Worm (Caenorhabditis elegans) whole organism, L3 larva: Measurements from ENCODE around the gene tatn-1.
A peak's percentile ranks its signal among the peaks of the same experiment; 100 is the strongest.

Experiments used
- ZK546.5 ChIP-seq: sonication (generic microtip); optimal IDR thresholded peaks from 2 replicates; lab custom pipeline; 2017; ENCODE audit warnings: missing biosample characterization, missing genetic modification characterization
- aly-2 ChIP-seq: fragments of 150-350 bp; optimal IDR thresholded peaks from 2 replicates; lab custom pipeline; 2014; ENCODE audit warnings: missing biosample characterization, missing genetic modification characterization
- ama-1 ChIP-seq: fragments of 150-350 bp; optimal IDR thresholded peaks from 2 replicates; lab custom pipeline; 2018
- ceh-28 ChIP-seq: fragments of 150-350 bp; optimal IDR thresholded peaks from 2 replicates; lab custom pipeline; 2014; ENCODE audit warnings: missing biosample characterization, missing genetic modification reagents, missing genetic modification characterization
- ceh-82 ChIP-seq: fragments of 150-350 bp; optimal IDR thresholded peaks from 2 replicates; lab custom pipeline; 2014; ENCODE audit warnings: missing biosample characterization, missing genetic modification characterization
- ceh-9 ChIP-seq: sonication (generic microtip); optimal IDR thresholded peaks from 2 replicates; lab custom pipeline; 2018; ENCODE audit warnings: missing biosample characterization, missing genetic modification characterization
- daf-12 ChIP-seq: fragments of 150-350 bp; optimal IDR thresholded peaks from 2 replicates; lab custom pipeline; 2014; ENCODE audit warnings: missing biosample characterization, missing genetic modification reagents, missing genetic modification characterization
- egl-27 ChIP-seq: sonication (generic microtip); optimal IDR thresholded peaks from 4 replicates; lab custom pipeline; 2017; ENCODE audit warnings: missing biosample characterization, missing genetic modification reagents, missing genetic modification characterization
- egl-5 ChIP-seq: fragments of 150-350 bp; optimal IDR thresholded peaks from 2 replicates; lab custom pipeline; 2017; ENCODE audit warnings: missing biosample characterization, missing genetic modification reagents, missing genetic modification characterization, inconsistent platforms
- elt-1 ChIP-seq: fragments of 150-350 bp; optimal IDR thresholded peaks from 2 replicates; lab custom pipeline; 2014; ENCODE audit warnings: missing biosample characterization, missing genetic modification characterization
- elt-2 ChIP-seq: sonication (generic microtip); optimal IDR thresholded peaks from 2 replicates; lab custom pipeline; 2016; ENCODE audit warnings: missing genetic modification reagents, mild to moderate bottlenecking, missing genetic modification characterization, missing compliant biosample characterization
- elt-3 ChIP-seq, 3 experiments: fragments of 150-350 bp in 1 of 3; sonication (generic microtip) in 2 of 3; optimal IDR thresholded peaks; 2 replicates in 2 of 3; 4 replicates in 1 of 3; lab custom pipeline; 2014 to 2017; ENCODE audit warnings: missing biosample characterization in 3 of 3, missing genetic modification characterization in 3 of 3
- eor-1 ChIP-seq, 2 experiments: fragments of 150-350 bp; optimal IDR thresholded peaks; 2 replicates each; lab custom pipeline; 2014 to 2018; ENCODE audit warnings: missing biosample characterization in 2 of 2, missing genetic modification characterization in 2 of 2
- fkh-10 ChIP-seq: sonication (generic microtip); optimal IDR thresholded peaks from 2 replicates; lab custom pipeline; 2017; ENCODE audit warnings: missing biosample characterization, missing genetic modification reagents, missing genetic modification characterization
- fkh-2 ChIP-seq: fragments of 150-350 bp; optimal IDR thresholded peaks from 2 replicates; lab custom pipeline; 2014; ENCODE audit warnings: missing biosample characterization, missing genetic modification reagents, missing genetic modification characterization
- fos-1 ChIP-seq: fragments of 150-350 bp; optimal IDR thresholded peaks from 2 replicates; lab custom pipeline; 2014; ENCODE audit warnings: missing biosample characterization, missing genetic modification characterization
- hmg-11 ChIP-seq: sonication (generic microtip); optimal IDR thresholded peaks from 2 replicates; lab custom pipeline; 2016; ENCODE audit warnings: missing genetic modification characterization, missing compliant biosample characterization
- jun-1 ChIP-seq: fragments of 150-350 bp; optimal IDR thresholded peaks from 2 replicates; lab custom pipeline; 2014; ENCODE audit warnings: missing biosample characterization, missing genetic modification reagents, missing genetic modification characterization
- lin-15B ChIP-seq: fragments of 150-350 bp; optimal IDR thresholded peaks from 2 replicates; lab custom pipeline; 2014; ENCODE audit warnings: missing biosample characterization, missing genetic modification characterization
- lsy-12 ChIP-seq: sonication (generic microtip); optimal IDR thresholded peaks from 2 replicates; lab custom pipeline; 2016; ENCODE audit warnings: mild to moderate bottlenecking, missing genetic modification characterization, missing compliant biosample characterization
- mml-1 ChIP-seq: fragments of 150-350 bp; sonication (generic microtip); optimal IDR thresholded peaks from 3 replicates; lab custom pipeline; 2014; ENCODE audit warnings: missing biosample characterization, missing genetic modification characterization
- nfya-1 ChIP-seq: sonication (generic microtip); optimal IDR thresholded peaks from 2 replicates; lab custom pipeline; 2017; ENCODE audit warnings: missing genetic modification characterization, mild to moderate bottlenecking, missing compliant biosample characterization, antibody characterized with exemption, moderate library complexity; ENCODE audit not compliant: insufficient read depth
- nhr-11 ChIP-seq: fragments of 150-350 bp; optimal IDR thresholded peaks from 2 replicates; lab custom pipeline; 2014; ENCODE audit warnings: missing biosample characterization, missing genetic modification characterization
- nhr-12 ChIP-seq: fragments of 150-350 bp; optimal IDR thresholded peaks from 2 replicates; lab custom pipeline; 2014; ENCODE audit warnings: missing biosample characterization, missing genetic modification characterization
- nhr-237 ChIP-seq: fragments of 150-350 bp; optimal IDR thresholded peaks from 2 replicates; lab custom pipeline; 2014; ENCODE audit warnings: missing biosample characterization, missing genetic modification characterization
- nhr-25 ChIP-seq: sonication (generic microtip); optimal IDR thresholded peaks from 2 replicates; lab custom pipeline; 2017; ENCODE audit warnings: missing biosample characterization, missing genetic modification characterization
- nhr-28 ChIP-seq: fragments of 150-350 bp; optimal IDR thresholded peaks from 2 replicates; lab custom pipeline; 2014; ENCODE audit warnings: missing biosample characterization, missing genetic modification characterization
- nhr-43 ChIP-seq: sonication (generic microtip); optimal IDR thresholded peaks from 2 replicates; lab custom pipeline; 2016; ENCODE audit warnings: mild to moderate bottlenecking, missing genetic modification characterization, missing compliant biosample characterization; ENCODE audit not compliant: poor library complexity, severe bottlenecking
- pha-4 ChIP-seq: fragments of 150-350 bp; optimal IDR thresholded peaks from 2 replicates; lab custom pipeline; 2014; ENCODE audit warnings: missing biosample characterization, missing genetic modification reagents, missing genetic modification characterization
- pqm-1 ChIP-seq: fragments of 150-350 bp; optimal IDR thresholded peaks from 2 replicates; lab custom pipeline; 2017; ENCODE audit warnings: missing biosample characterization, missing genetic modification characterization, inconsistent platforms
- sea-2 ChIP-seq: fragments of 150-350 bp; sonication (generic microtip); optimal IDR thresholded peaks from 4 replicates; lab custom pipeline; 2014; ENCODE audit warnings: missing biosample characterization, missing genetic modification reagents, missing genetic modification characterization
- skn-1 ChIP-seq: fragments of 150-350 bp; optimal IDR thresholded peaks from 2 replicates; lab custom pipeline; 2014; ENCODE audit warnings: missing biosample characterization, missing genetic modification characterization
- unc-39 ChIP-seq: sonication (generic microtip); optimal IDR thresholded peaks from 4 replicates; lab custom pipeline; 2017; ENCODE audit warnings: missing biosample characterization, missing genetic modification characterization
- zag-1 ChIP-seq: fragments of 150-350 bp; optimal IDR thresholded peaks from 2 replicates; lab custom pipeline; 2014; ENCODE audit warnings: missing biosample characterization, missing genetic modification characterization
- ztf-11 ChIP-seq: fragments of 150-350 bp; optimal IDR thresholded peaks from 2 replicates; lab custom pipeline; 2014; ENCODE audit warnings: missing biosample characterization, missing genetic modification characterization

The tatn-1 gene

DNA sequence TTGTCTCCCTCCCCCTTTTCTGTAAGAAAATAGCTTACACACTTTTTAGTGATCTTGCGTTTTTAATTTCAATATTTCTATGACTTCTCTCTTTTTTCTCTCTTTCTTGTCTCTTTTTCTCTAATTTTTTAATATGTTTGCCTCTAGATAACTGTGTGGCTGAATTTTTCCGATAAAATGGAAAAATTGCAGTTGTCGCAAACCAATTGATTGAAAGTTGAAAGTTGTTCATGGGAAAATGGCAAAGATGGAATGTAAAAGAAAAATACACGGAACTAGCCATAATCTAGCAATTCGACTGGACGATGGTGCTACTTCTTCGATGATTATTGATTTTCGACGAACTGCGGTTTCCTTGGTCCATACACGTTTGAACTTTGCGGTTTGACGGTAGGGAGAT lies 35.0 kb upstream of the tatn-1 start:
- TF ChIP-seq pqm-1 (tag; lab: Kevin White, UChicago) (peak; percentile 33), elt-2 (tag; lab: Kevin White, UChicago) (peak; percentile 40), sea-2 (no peak)
- TF ChIP-seq, all 47 proteins: peak for 2

DNA sequence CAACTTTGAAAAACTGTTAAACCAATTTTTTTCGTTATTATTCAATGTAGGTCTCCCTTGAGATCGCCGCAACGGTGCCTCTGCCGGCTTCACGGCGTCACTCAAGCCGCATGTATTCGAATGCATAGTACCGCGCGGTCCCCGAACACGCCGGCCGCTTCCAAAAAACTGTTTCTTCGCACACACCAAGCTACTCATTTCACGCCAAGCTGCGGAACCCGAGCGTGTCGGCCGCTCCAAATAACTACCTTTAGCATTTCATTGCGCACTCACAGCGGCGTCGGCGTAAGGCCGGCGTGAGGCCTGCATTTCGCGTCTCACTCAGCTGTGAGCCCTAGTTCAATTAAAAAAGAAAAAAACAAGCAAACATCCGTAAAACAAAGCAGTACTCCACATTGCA lies 34.2 kb upstream of the tatn-1 start:
- no peak for TF ChIP-seq fos-1 (tag; lab: Kevin White, UChicago)
- no peak for TF ChIP-seq ztf-11 (tag; lab: Kevin White, UChicago)
- TF ChIP-seq ama-1 (lab: Kevin White, UChicago): no peak

- TF ChIP-seq ceh-28 (tag; lab: Kevin White, UChicago) (no peak), ceh-82 (tag; lab: Kevin White, UChicago) (no peak), lsy-12 (no peak), jun-1 (tag; lab: Kevin White, UChicago) (no peak), zag-1 (no peak), ama-1 (lab: Kevin White, UChicago) (no peak), sea-2 (no peak)
Measured at ce11 chrX:14757641-14758220, 33.1 kb upstream of the tatn-1 start.

- TF ChIP-seq fkh-2 (no peak), hmg-11 (tag; lab: Kevin White, UChicago) (no peak), sea-2 (no peak), aly-2 (tag; lab: Kevin White, UChicago) (no peak), elt-1 (tag; lab: Kevin White, UChicago) (no peak), nhr-237 (tag; lab: Kevin White, UChicago) (no peak), pha-4 (tag; lab: Kevin White, UChicago) (peak; percentile 62)
Measured at ce11 chrX:14759549-14759948, 31.3 kb upstream of the tatn-1 start.

DNA sequence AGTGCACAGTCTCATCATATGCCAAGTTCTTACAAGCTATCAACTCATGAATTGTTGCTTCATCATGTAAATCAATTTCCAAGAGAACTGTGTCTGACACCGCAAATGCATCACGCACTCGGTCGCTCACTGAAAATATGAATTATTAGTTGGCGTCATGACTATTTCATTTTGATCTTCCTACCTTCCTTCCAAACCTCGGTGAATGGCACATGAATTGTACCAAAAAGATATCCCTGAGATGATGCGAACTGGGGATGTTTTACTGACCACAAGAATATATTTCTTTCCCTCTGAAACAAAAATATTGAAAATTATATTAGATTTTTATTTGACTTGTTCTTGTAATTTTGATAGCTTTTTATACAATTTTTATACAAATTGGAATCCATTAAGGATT lies 30.6 kb upstream of the tatn-1 start:
- TF ChIP-seq fkh-10 (GFP tag; lab: Kevin White, UChicago) (no peak), unc-39 (no peak), fkh-2 (no peak), hmg-11 (tag; lab: Kevin White, UChicago) (no peak), ceh-28 (tag; lab: Kevin White, UChicago) (no peak), egl-27 (tag; lab: Kevin White, UChicago) (no peak), eor-1 (tag; optimal IDR thresholded peaks at IDR 0.05; lab: Kevin White, UChicago) (no peak), aly-2 (tag; lab: Kevin White, UChicago) (no peak), nhr-12 (tag; lab: Kevin White, UChicago) (no peak), egl-5 (tag; lab: Kevin White, UChicago) (no peak), nfya-1 (tag; lab: Kevin White, UChicago) (no peak)

DNA sequence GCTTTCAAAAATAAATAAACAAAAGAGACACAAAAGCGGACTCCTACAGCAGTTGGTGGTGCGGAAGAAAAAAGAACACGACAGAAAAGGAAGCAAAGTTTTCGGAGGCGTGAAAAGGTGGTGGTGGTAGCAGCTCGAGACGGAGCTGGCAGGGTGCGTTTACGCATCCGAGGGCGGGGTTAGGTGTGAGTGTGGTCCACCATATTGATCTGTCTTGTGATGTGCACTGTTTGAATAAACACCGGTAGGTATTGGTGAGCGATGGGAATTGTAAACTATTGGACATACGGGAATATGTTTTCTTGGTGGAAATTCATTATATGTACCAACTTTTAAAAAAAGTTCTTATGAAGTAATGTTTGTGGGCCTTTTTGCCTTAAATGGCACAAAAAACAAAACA lies 29.8 kb upstream of the tatn-1 start, which contains the start of gene C05G5.5:
Gene C05G5.5 (minus strand): TSS at position 101 of the 400 bp plus-strand sequence.
- TF ChIP-seq nhr-11 (tag; lab: Kevin White, UChicago) (no peak), elt-1 (tag; lab: Kevin White, UChicago) (no peak), ceh-9 (tag; lab: Kevin White, UChicago) (no peak), jun-1 (tag; lab: Kevin White, UChicago) (no peak), egl-5 (tag; lab: Kevin White, UChicago) (no peak), nhr-28 (tag; lab: Kevin White, UChicago) (no peak), nhr-237 (tag; lab: Kevin White, UChicago) (no peak)
- TF ChIP-seq, all 47 proteins: peak for 0

DNA sequence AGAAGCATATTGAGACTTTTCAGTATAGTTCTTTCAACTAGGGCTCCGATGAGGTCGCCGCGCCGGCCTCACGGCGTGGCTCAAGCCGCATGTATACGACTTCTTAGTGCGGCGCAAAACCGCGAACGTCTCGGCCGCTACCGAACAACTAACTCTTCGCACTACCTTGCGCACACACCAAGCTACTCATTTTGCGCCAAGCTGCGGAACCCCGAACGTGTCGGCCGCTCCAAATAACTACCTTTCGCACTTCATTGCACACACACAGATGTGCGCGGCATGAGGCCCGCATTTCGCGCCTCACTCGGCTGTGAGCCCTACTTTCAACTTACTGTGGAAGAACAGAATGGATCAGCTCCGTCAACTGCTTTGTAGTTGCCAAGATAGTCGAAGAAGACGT lies 23.0 kb upstream of the tatn-1 start:
- TF ChIP-seq elt-3 (tag; optimal IDR thresholded peaks at IDR 0.05; lab: Kevin White, UChicago): no peak
- no peak for TF ChIP-seq ZK546.5 (tag; lab: Kevin White, UChicago)
- TF ChIP-seq nhr-25: no peak
- no peak for TF ChIP-seq lin-15B
- TF ChIP-seq elt-2 (tag; lab: Kevin White, UChicago): no peak
- TF ChIP-seq sea-2: no peak
- no peak for TF ChIP-seq daf-12
- no peak for TF ChIP-seq fkh-10 (GFP tag; lab: Kevin White, UChicago)
- TF ChIP-seq nhr-43 (tag; lab: Kevin White, UChicago): no peak
- no peak for TF ChIP-seq nhr-28 (tag; lab: Kevin White, UChicago)
- no peak for TF ChIP-seq mml-1
- TF ChIP-seq skn-1: no peak
- no peak for TF ChIP-seq nhr-237 (tag; lab: Kevin White, UChicago)
- no peak for TF ChIP-seq lsy-12
- TF ChIP-seq aly-2 (tag; lab: Kevin White, UChicago): no peak
- TF ChIP-seq eor-1 (tag; optimal IDR thresholded peaks at IDR 0.05; lab: Kevin White, UChicago): no peak
- no peak for TF ChIP-seq pqm-1 (tag; lab: Kevin White, UChicago)
- TF ChIP-seq fkh-2: no peak
- no peak for TF ChIP-seq jun-1 (tag; lab: Kevin White, UChicago)
- TF ChIP-seq egl-27 (tag; lab: Kevin White, UChicago): no peak
